Worm (Caenorhabditis elegans): ENCODE measurements around the gene F13A2.10.
A peak's percentile ranks its signal among the peaks of the same experiment; 100 is the strongest.
"Not testable (repeated sequence)": the region's sequence is repeated elsewhere in the genome, so short reads cannot be mapped to it uniquely, and the experiment has no call there.

Gene F13A2.10

ce11 chrV:4346325-4346724, 39.7 kb downstream of the F13A2.10 start, which contains the start of gene hpo-18:
hpo-18 (minus strand) TSS chrV:4346425.
- TF ChIP-seq klf-2 (GFP tag; conservative IDR thresholded peaks at IDR 0.05) (no peak), flt-1 (GFP tag; IDR thresholded peaks at IDR 0.05) (no peak), T22C8.4 (GFP tag; IDR thresholded peaks at IDR 0.05) (no peak), ztf-29 (GFP tag; IDR thresholded peaks at IDR 0.05) (no peak), med-1 (GFP tag; optimal IDR thresholded peaks at IDR 0.05; ENCODE audit: insufficient read depth) (no peak), ref-1 (GFP tag; conservative IDR thresholded peaks at IDR 0.05) (no peak), ztf-23 (GFP tag; IDR thresholded peaks at IDR 0.05) (no peak), tab-1 (GFP tag; IDR thresholded peaks at IDR 0.05) (no peak), cog-1 (tag; optimal IDR thresholded peaks at IDR 0.05) (no peak)

ce11 chrV:4345714-4346113, 40.4 kb downstream of the F13A2.10 start, which contains the start of gene figl-1:
figl-1 (minus strand) TSS chrV:4345999.
- TF ChIP-seq tab-1 (GFP tag; IDR thresholded peaks at IDR 0.05) (no peak), ztf-29 (GFP tag; IDR thresholded peaks at IDR 0.05) (no peak), flt-1 (GFP tag; IDR thresholded peaks at IDR 0.05) (no peak), ztf-23 (GFP tag; IDR thresholded peaks at IDR 0.05) (no peak)

ce11 chrV:4341736-4342135, 44.3 kb downstream of the F13A2.10 start:
- TF ChIP-seq ztf-23 (GFP tag; IDR thresholded peaks at IDR 0.05) (no peak), flt-1 (GFP tag; IDR thresholded peaks at IDR 0.05) (no peak), med-1 (GFP tag; optimal IDR thresholded peaks at IDR 0.05; ENCODE audit: insufficient read depth) (no peak), ztf-29 (GFP tag; IDR thresholded peaks at IDR 0.05) (no peak), cog-1 (tag; optimal IDR thresholded peaks at IDR 0.05) (no peak), ref-1 (GFP tag; conservative IDR thresholded peaks at IDR 0.05) (no peak), T22C8.4 (GFP tag; IDR thresholded peaks at IDR 0.05) (no peak), tab-1 (GFP tag; IDR thresholded peaks at IDR 0.05) (no peak), klf-2 (GFP tag; conservative IDR thresholded peaks at IDR 0.05) (no peak)

ce11 chrV:4341208-4341607, 44.9 kb downstream of the F13A2.10 start, which contains the start of gene glrx-3:
glrx-3 (minus strand) TSS chrV:4341308.
- TF ChIP-seq flt-1 (GFP tag; IDR thresholded peaks at IDR 0.05), result no peak
- TF ChIP-seq ref-1 (GFP tag; conservative IDR thresholded peaks at IDR 0.05), result no peak
- TF ChIP-seq tab-1 (GFP tag; IDR thresholded peaks at IDR 0.05), result no peak
- no peak for TF ChIP-seq T22C8.4 (GFP tag; IDR thresholded peaks at IDR 0.05)
- TF ChIP-seq med-1 (GFP tag; optimal IDR thresholded peaks at IDR 0.05; ENCODE audit: insufficient read depth), result no peak
- no peak for TF ChIP-seq cog-1 (tag; optimal IDR thresholded peaks at IDR 0.05)
- no peak for TF ChIP-seq ztf-23 (GFP tag; IDR thresholded peaks at IDR 0.05)
- no peak for TF ChIP-seq klf-2 (GFP tag; conservative IDR thresholded peaks at IDR 0.05)
- no peak for TF ChIP-seq ztf-29 (GFP tag; IDR thresholded peaks at IDR 0.05)

ce11 chrV:4339479-4339878, 46.6 kb downstream of the F13A2.10 start:
- TF ChIP-seq ref-1 (GFP tag; conservative IDR thresholded peaks at IDR 0.05), result no peak
- TF ChIP-seq ztf-23 (GFP tag; IDR thresholded peaks at IDR 0.05), result no peak
- no peak for TF ChIP-seq cog-1 (tag; optimal IDR thresholded peaks at IDR 0.05)
- TF ChIP-seq klf-2 (GFP tag; conservative IDR thresholded peaks at IDR 0.05), result no peak
- TF ChIP-seq med-1 (GFP tag; optimal IDR thresholded peaks at IDR 0.05; ENCODE audit: insufficient read depth), result no peak
- no peak for TF ChIP-seq ztf-29 (GFP tag; IDR thresholded peaks at IDR 0.05)
- no peak for TF ChIP-seq flt-1 (GFP tag; IDR thresholded peaks at IDR 0.05)
- TF ChIP-seq T22C8.4 (GFP tag; IDR thresholded peaks at IDR 0.05), result no peak
- TF ChIP-seq tab-1 (GFP tag; IDR thresholded peaks at IDR 0.05), result no peak

- not testable (repeated sequence) for TF ChIP-seq ref-1 (GFP tag; conservative IDR thresholded peaks at IDR 0.05); flt-1 (GFP tag; IDR thresholded peaks at IDR 0.05); ztf-23 (GFP tag; IDR thresholded peaks at IDR 0.05)
Measured at ce11 chrV:4336462-4336861, 49.6 kb downstream of the F13A2.10 start, which contains the start of gene irld-1. irld-1 (plus strand) TSS chrV:4336762.

ce11 chrV:4335724-4336123, 50.3 kb downstream of the F13A2.10 start:
- 0 out of 2 replicates have a peak, but pooled peaks have one; percentile 18 for TF ChIP-seq T22C8.4 (GFP tag; IDR thresholded peaks at IDR 0.05)
- TF ChIP-seq flt-1 (GFP tag; IDR thresholded peaks at IDR 0.05), result 0 out of 2 replicates have a peak, but pooled peaks have one; percentile 42
